Worm (Caenorhabditis elegans) whole organism, L4 larva: Measurements from ENCODE around the gene C51E3.10.
A peak's percentile ranks its signal among the peaks of the same experiment; 100 is the strongest.

Source experiments
- D1046.2 ChIP-seq: fragments of 200-800 bp; sonication (Bioruptor generic); IDR thresholded peaks from 2 replicates; pipeline ENCODE4 v1.3.6; 2022; ENCODE audit warnings: missing genetic modification characterization, missing compliant biosample characterization
- F10B5.3 ChIP-seq: sonication (generic microtip); optimal IDR thresholded peaks from 2 replicates; lab custom pipeline; 2016; ENCODE audit warnings: mild to moderate bottlenecking, missing genetic modification characterization, missing compliant biosample characterization
- F37D6.2 ChIP-seq: sonication (generic microtip); optimal IDR thresholded peaks from 2 replicates; lab custom pipeline; 2016; ENCODE audit warnings: mild to moderate bottlenecking, missing genetic modification characterization, missing compliant biosample characterization
- F44E2.7 ChIP-seq: fragments of 200-800 bp; sonication (Bioruptor generic); IDR thresholded peaks from 2 replicates; pipeline ENCODE4 v2.1.2; 2022; ENCODE audit warnings: missing genetic modification characterization, missing compliant biosample characterization
- T20F7.1 ChIP-seq: fragments of 200-800 bp; sonication (Bioruptor generic); optimal IDR thresholded peaks from 2 replicates; lab custom pipeline; 2018; ENCODE audit warnings: mild to moderate bottlenecking, missing genetic modification characterization, missing compliant biosample characterization
- Y105C5A.15 ChIP-seq: fragments of 200-800 bp; sonication (Bioruptor generic); IDR thresholded peaks from 2 replicates; pipeline ENCODE4 v1.3.6; 2022; ENCODE audit warnings: missing genetic modification characterization, missing compliant biosample characterization
- Y5F2A.4 ChIP-seq: fragments of 200-800 bp; sonication (Bioruptor generic); optimal IDR thresholded peaks from 2 replicates; lab custom pipeline; 2018; ENCODE audit warnings: mild to moderate bottlenecking, missing genetic modification characterization, missing compliant biosample characterization
- aly-2 ChIP-seq: sonication (generic microtip); optimal IDR thresholded peaks from 2 replicates; lab custom pipeline; 2018; ENCODE audit warnings: missing biosample characterization, missing genetic modification characterization
- ama-1 ChIP-seq: fragments of 150-350 bp; optimal IDR thresholded peaks from 2 replicates; lab custom pipeline; 2014; ENCODE audit warnings: inconsistent platforms, mixed read lengths
- ceh-20 ChIP-seq: fragments of 200-800 bp; sonication (Bioruptor generic); IDR thresholded peaks from 2 replicates; pipeline ENCODE4 v1.3.6; 2022; ENCODE audit warnings: missing genetic modification reagents, missing genetic modification characterization, missing compliant biosample characterization
- ceh-28 ChIP-seq: fragments of 150-350 bp; optimal IDR thresholded peaks from 2 replicates; lab custom pipeline; 2014; ENCODE audit warnings: missing biosample characterization, missing genetic modification reagents, missing genetic modification characterization
- ceh-44 ChIP-seq: fragments of 200-800 bp; sonication (Bioruptor generic); IDR thresholded peaks from 2 replicates; pipeline ENCODE4 v1.3.6; 2022; ENCODE audit warnings: missing genetic modification reagents, missing genetic modification characterization, missing compliant biosample characterization
- cey-2 ChIP-seq: sonication (generic microtip); optimal IDR thresholded peaks from 3 replicates; lab custom pipeline; 2017; ENCODE audit warnings: missing genetic modification characterization, mild to moderate bottlenecking, missing compliant biosample characterization, antibody characterized with exemption, borderline replicate concordance; ENCODE audit not compliant: insufficient read depth
- ctbp-1 ChIP-seq: fragments of 200-800 bp; sonication (Bioruptor generic); IDR thresholded peaks from 2 replicates; pipeline ENCODE4 v1.3.6; 2022; ENCODE audit warnings: missing genetic modification reagents, missing genetic modification characterization, missing compliant biosample characterization
- daf-12 ChIP-seq: fragments of 150-350 bp; optimal IDR thresholded peaks from 2 replicates; lab custom pipeline; 2014; ENCODE audit warnings: missing biosample characterization, missing genetic modification reagents, missing genetic modification characterization
- daf-16 ChIP-seq, 3 experiments: sonication (generic microtip); optimal IDR thresholded peaks; 2 replicates each; lab custom pipeline; 2016 to 2017; ENCODE audit warnings: missing genetic modification characterization in 3 of 3, missing genetic modification reagents in 3 of 3, mild to moderate bottlenecking in 2 of 3, missing compliant biosample characterization in 2 of 3, missing biosample characterization in 1 of 3, moderate library complexity in 1 of 3
- dmd-8 ChIP-seq: fragments of 200-800 bp; sonication (Bioruptor generic); IDR thresholded peaks from 2 replicates; pipeline ENCODE4 v1.3.6; 2022; ENCODE audit warnings: missing genetic modification characterization, missing compliant biosample characterization
- egl-27 ChIP-seq: sonication (generic microtip); optimal IDR thresholded peaks from 3 replicates; lab custom pipeline; 2017; ENCODE audit warnings: missing biosample characterization, missing genetic modification reagents, missing genetic modification characterization
- egl-43 ChIP-seq: fragments of 200-800 bp; sonication (Bioruptor generic); IDR thresholded peaks from 2 replicates; pipeline ENCODE4 v1.3.6; 2022; ENCODE audit warnings: missing genetic modification reagents, missing genetic modification characterization, missing compliant biosample characterization
- fkh-10 ChIP-seq: fragments of 150-350 bp; optimal IDR thresholded peaks from 2 replicates; lab custom pipeline; 2014; ENCODE audit warnings: missing biosample characterization, missing genetic modification reagents, missing genetic modification characterization
- hlh-11 ChIP-seq: fragments of 200-800 bp; sonication (Bioruptor generic); optimal IDR thresholded peaks from 2 replicates; lab custom pipeline; 2018; ENCODE audit warnings: mild to moderate bottlenecking, missing genetic modification characterization, missing compliant biosample characterization
- hlh-30 ChIP-seq: sonication (generic microtip); optimal IDR thresholded peaks from 2 replicates; lab custom pipeline; 2017; ENCODE audit warnings: antibody characterized with exemption, mild to moderate bottlenecking, missing genetic modification characterization, missing compliant biosample characterization; ENCODE audit not compliant: insufficient read depth
- hmg-1.1 ChIP-seq: fragments of 200-800 bp; sonication (Bioruptor generic); IDR thresholded peaks from 2 replicates; pipeline ENCODE4 v1.3.6; 2022; ENCODE audit warnings: missing genetic modification reagents, missing genetic modification characterization, missing compliant biosample characterization
- jun-1 ChIP-seq: fragments of 150-350 bp; optimal IDR thresholded peaks from 2 replicates; lab custom pipeline; 2014; ENCODE audit warnings: missing biosample characterization, missing genetic modification reagents, missing genetic modification characterization
- lin-1 ChIP-seq: fragments of 200-800 bp; sonication (Bioruptor generic); IDR thresholded peaks from 2 replicates; pipeline ENCODE4 v1.3.6; 2022; ENCODE audit warnings: missing genetic modification reagents, missing genetic modification characterization, missing compliant biosample characterization
- lin-29 ChIP-seq: fragments of 200-800 bp; sonication (Bioruptor generic); IDR thresholded peaks from 2 replicates; pipeline ENCODE4 v1.3.6; 2022; ENCODE audit warnings: missing genetic modification reagents, missing genetic modification characterization, missing compliant biosample characterization
- madf-9 ChIP-seq: fragments of 200-800 bp; sonication (Bioruptor generic); conservative IDR thresholded peaks from 2 replicates; pipeline ENCODE4 v1.3.6; 2022; ENCODE audit warnings: missing genetic modification reagents, missing genetic modification characterization, missing compliant biosample characterization
- mdl-1 ChIP-seq, 2 experiments: fragments of 150-350 bp in 1 of 2; sonication (generic microtip) in 1 of 2; optimal IDR thresholded peaks; 2 replicates each; lab custom pipeline; 2014 to 2017; ENCODE audit warnings: missing biosample characterization in 2 of 2, missing genetic modification characterization in 2 of 2
- mdt-29 ChIP-seq: fragments of 200-800 bp; sonication (Bioruptor generic); IDR thresholded peaks from 2 replicates; pipeline ENCODE4 v1.3.6; 2022; ENCODE audit warnings: missing genetic modification reagents, missing genetic modification characterization, missing compliant biosample characterization
- mxl-2 ChIP-seq: fragments of 200-800 bp; sonication (Bioruptor generic); conservative IDR thresholded peaks from 2 replicates; pipeline ENCODE4 v1.3.6; 2022; ENCODE audit warnings: missing genetic modification reagents, missing genetic modification characterization, missing compliant biosample characterization
- nhr-102 ChIP-seq: sonication (generic microtip); optimal IDR thresholded peaks from 2 replicates; lab custom pipeline; 2016; ENCODE audit warnings: mild to moderate bottlenecking, missing genetic modification characterization, moderate library complexity, missing compliant biosample characterization
- nhr-11 ChIP-seq: fragments of 150-350 bp; optimal IDR thresholded peaks from 2 replicates; lab custom pipeline; 2014; ENCODE audit warnings: missing biosample characterization, missing genetic modification characterization
- nhr-28 ChIP-seq: fragments of 150-350 bp; optimal IDR thresholded peaks from 2 replicates; lab custom pipeline; 2014; ENCODE audit warnings: missing biosample characterization, missing genetic modification characterization
- nhr-41 ChIP-seq: fragments of 200-800 bp; sonication (Bioruptor generic); IDR thresholded peaks from 2 replicates; pipeline ENCODE4 v1.3.6; 2022; ENCODE audit warnings: missing genetic modification reagents, missing genetic modification characterization, missing compliant biosample characterization
- nhr-42 ChIP-seq: fragments of 200-800 bp; sonication (Bioruptor generic); IDR thresholded peaks from 2 replicates; pipeline ENCODE4 v1.3.6; 2022; ENCODE audit warnings: missing genetic modification characterization, missing compliant biosample characterization
- nhr-48 ChIP-seq: sonication (generic microtip); optimal IDR thresholded peaks from 2 replicates; lab custom pipeline; 2016; ENCODE audit warnings: mild to moderate bottlenecking, missing genetic modification characterization, missing compliant biosample characterization
- nhr-6 ChIP-seq: fragments of 150-350 bp; optimal IDR thresholded peaks from 2 replicates; lab custom pipeline; 2014; ENCODE audit warnings: missing biosample characterization, missing genetic modification characterization
- nhr-77 ChIP-seq: fragments of 150-350 bp; optimal IDR thresholded peaks from 2 replicates; lab custom pipeline; 2014; ENCODE audit warnings: missing biosample characterization, missing genetic modification characterization
- pha-4 ChIP-seq, 2 experiments: fragments of 150-350 bp in 1 of 2; fragments of 200-800 bp in 1 of 2; sonication (Bioruptor generic) in 1 of 2; IDR thresholded peaks in 1 of 2; optimal IDR thresholded peaks in 1 of 2; 2 replicates each; pipeline versions ENCODE4 v1.3.6 to Lab custom; 2014 to 2022; ENCODE audit warnings: missing genetic modification characterization in 2 of 2, missing genetic modification reagents in 2 of 2, missing biosample characterization in 1 of 2, missing compliant biosample characterization in 1 of 2
- rbr-2 ChIP-seq: sonication (generic microtip); optimal IDR thresholded peaks from 2 replicates; lab custom pipeline; 2016; ENCODE audit warnings: missing genotype, missing genetic modification characterization, missing compliant biosample characterization
- set-16 ChIP-seq: fragments of 200-800 bp; sonication (Bioruptor generic); IDR thresholded peaks from 2 replicates; pipeline ENCODE4 v1.3.6; 2022; ENCODE audit warnings: missing genetic modification reagents, missing genetic modification characterization, missing compliant biosample characterization
- skn-1 ChIP-seq: fragments of 150-350 bp; optimal IDR thresholded peaks from 2 replicates; lab custom pipeline; 2014; ENCODE audit warnings: missing biosample characterization, missing genetic modification characterization
- snpc-1.2 ChIP-seq: fragments of 200-800 bp; sonication (Bioruptor generic); IDR thresholded peaks from 2 replicates; pipeline ENCODE4 v1.3.6; 2022; ENCODE audit warnings: missing genetic modification reagents, missing genetic modification characterization, missing compliant biosample characterization
- snpc-4 ChIP-seq: fragments of 150-350 bp; optimal IDR thresholded peaks from 2 replicates; lab custom pipeline; 2014; ENCODE audit warnings: missing biosample characterization, missing genetic modification characterization
- spr-3 ChIP-seq: fragments of 200-800 bp; sonication (Bioruptor generic); optimal IDR thresholded peaks from 2 replicates; lab custom pipeline; 2018; ENCODE audit warnings: mild to moderate bottlenecking, missing genetic modification characterization, missing compliant biosample characterization
- tra-1 ChIP-seq: fragments of 200-800 bp; sonication (Bioruptor generic); IDR thresholded peaks from 2 replicates; pipeline ENCODE4 v1.3.6; 2022; ENCODE audit warnings: missing genetic modification reagents, missing genetic modification characterization, missing compliant biosample characterization
- zfp-2 ChIP-seq: sonication (generic microtip); optimal IDR thresholded peaks from 2 replicates; lab custom pipeline; 2016; ENCODE audit warnings: mild to moderate bottlenecking, missing genetic modification characterization, missing compliant biosample characterization
- zfp-3 ChIP-seq: fragments of 200-800 bp; sonication (Bioruptor generic); conservative IDR thresholded peaks from 2 replicates; pipeline ENCODE4 v1.3.6; 2022; ENCODE audit warnings: missing genetic modification reagents, missing genetic modification characterization, missing compliant biosample characterization
- zip-11 ChIP-seq: fragments of 200-800 bp; sonication (Bioruptor generic); IDR thresholded peaks from 2 replicates; pipeline ENCODE4 v1.3.6; 2022; ENCODE audit warnings: missing genetic modification characterization, missing compliant biosample characterization
- zip-2 ChIP-seq: fragments of 150-350 bp; optimal IDR thresholded peaks from 2 replicates; lab custom pipeline; 2014; ENCODE audit warnings: missing biosample characterization, missing genetic modification characterization

C51E3.10 gene

ce11 chrV:10204863-10205338 lies 44.0 kb upstream of the C51E3.10 start, which contains the start of the genes ZK856.19 and ZK856.11 (continued):
- TF ChIP-seq aly-2 (no peak), nhr-28 (tag; lab: Kevin White, UChicago) (peak; percentile 47), pha-4 (GFP tag; IDR thresholded peaks at IDR 0.05; lab: Robert Waterston, UW) (no peak), pha-4 (tag; optimal IDR thresholded peaks at IDR 0.05; lab: Kevin White, UChicago) (no peak), nhr-48 (tag; lab: Kevin White, UChicago) (peak; percentile 40), F44E2.7 (GFP tag; lab: Robert Waterston, UW) (no peak), ceh-20 (no peak), skn-1 (tag; lab: Kevin White, UChicago) (no peak), T20F7.1 (peak; percentile 42), nhr-42 (GFP tag; lab: Robert Waterston, UW) (no peak), zip-11 (no peak), egl-27 (no peak), mdl-1 (tag; optimal IDR thresholded peaks at IDR 0.05; lab: Kevin White, UChicago) (no peak), madf-9 (no peak), F37D6.2 (tag; lab: Kevin White, UChicago) (no peak), daf-12 (no peak), hmg-1.1 (GFP tag; lab: Robert Waterston, UW) (0 out of 2 replicates have a peak, but pooled peaks have one; percentile 23), ctbp-1 (GFP tag; lab: Robert Waterston, UW) (no peak), snpc-1.2 (GFP tag; lab: Robert Waterston, UW) (no peak), F10B5.3 (tag; lab: Kevin White, UChicago) (no peak), egl-43 (GFP tag; lab: Robert Waterston, UW) (no peak), lin-1 (GFP tag; lab: Robert Waterston, UW) (no peak), zfp-3 (no peak), nhr-77 (tag; lab: Kevin White, UChicago) (peak; percentile 10), D1046.2 (no peak), snpc-4 (tag; lab: Kevin White, UChicago) (no peak), cey-2 (tag; lab: Kevin White, UChicago) (no peak), Y5F2A.4 (GFP tag; lab: Kevin White, UChicago) (no peak), zfp-2 (tag; lab: Kevin White, UChicago) (no peak), dmd-8 (GFP tag; lab: Robert Waterston, UW) (no peak), tra-1 (GFP tag; lab: Robert Waterston, UW) (no peak), mxl-2 (GFP tag; lab: Robert Waterston, UW) (no peak), daf-16 (GFP tag; optimal IDR thresholded peaks at IDR 0.05; lab: Kevin White, UChicago) (no peak), daf-16 (tag; optimal IDR thresholded peaks at IDR 0.05; lab: Kevin White, UChicago) (peak; percentile 26), nhr-11 (tag; lab: Kevin White, UChicago) (peak; percentile 11), Y105C5A.15 (no peak), ama-1 (peak; percentile 37), nhr-6 (tag; lab: Kevin White, UChicago) (peak; percentile 59), lin-29 (GFP tag; lab: Robert Waterston, UW) (no peak), ceh-44 (no peak), rbr-2 (peak; percentile 62), set-16 (GFP tag; lab: Robert Waterston, UW) (no peak), spr-3 (no peak), fkh-10 (GFP tag; lab: Kevin White, UChicago) (no peak), zip-2 (tag; lab: Kevin White, UChicago) (no peak), nhr-102 (peak; percentile 64), hlh-30 (tag; lab: Kevin White, UChicago) (peak; percentile 24), hlh-11 (peak; percentile 35), mdt-29 (no peak), ceh-28 (tag; lab: Kevin White, UChicago) (no peak), nhr-41 (no peak), jun-1 (tag; lab: Kevin White, UChicago) (no peak)
